Worm (Caenorhabditis elegans) whole organism, late embryonic: ENCODE measurements around the gene C01G12.3.

Experiments used
- C38D4.7 ChIP-seq: fragments of 200-800 bp; sonication (Bioruptor generic); optimal IDR thresholded peaks from 2 replicates; lab custom pipeline; 2018; ENCODE audit warnings: mild to moderate bottlenecking, missing genetic modification characterization, moderate library complexity, missing compliant biosample characterization
- Y22D7AL.16 ChIP-seq: sonication (generic microtip); optimal IDR thresholded peaks from 2 replicates; lab custom pipeline; 2016; ENCODE audit warnings: missing genetic modification characterization, missing compliant biosample characterization
- ama-1 ChIP-seq: fragments of 150-350 bp; optimal IDR thresholded peaks from 2 replicates; lab custom pipeline; 2014
- ceh-19 ChIP-seq: fragments of 200-800 bp; sonication (Bioruptor generic); optimal IDR thresholded peaks from 2 replicates; lab custom pipeline; 2018; ENCODE audit warnings: mild to moderate bottlenecking, missing genetic modification characterization, missing compliant biosample characterization
- ceh-2 ChIP-seq: sonication (generic microtip); optimal IDR thresholded peaks from 2 replicates; lab custom pipeline; 2016; ENCODE audit warnings: missing genotype, missing genetic modification characterization, missing compliant biosample characterization
- ceh-22 ChIP-seq: sonication (generic microtip); optimal IDR thresholded peaks from 2 replicates; lab custom pipeline; 2017; ENCODE audit warnings: missing biosample characterization, missing genetic modification characterization
- ceh-24 ChIP-seq: sonication (generic microtip); optimal IDR thresholded peaks from 2 replicates; lab custom pipeline; 2016; ENCODE audit warnings: mild to moderate bottlenecking, missing genetic modification characterization, missing compliant biosample characterization
- ceh-30 ChIP-seq: fragments of 150-350 bp; optimal IDR thresholded peaks from 2 replicates; lab custom pipeline; 2014; ENCODE audit warnings: missing biosample characterization, missing genetic modification characterization
- ceh-34 ChIP-seq: sonication (generic microtip); optimal IDR thresholded peaks from 2 replicates; lab custom pipeline; 2016; ENCODE audit warnings: mild to moderate bottlenecking, missing genetic modification characterization, missing compliant biosample characterization
- ceh-45 ChIP-seq: fragments of 200-800 bp; sonication (Bioruptor generic); IDR thresholded peaks from 2 replicates; pipeline ENCODE4 v1.3.6; 2022; ENCODE audit warnings: missing genetic modification reagents, missing genetic modification characterization, missing compliant biosample characterization
- ceh-48 ChIP-seq: sonication (generic microtip); optimal IDR thresholded peaks from 2 replicates; lab custom pipeline; 2016; ENCODE audit warnings: missing genetic modification characterization, inconsistent platforms, missing compliant biosample characterization
- ceh-6 ChIP-seq: fragments of 200-800 bp; sonication (Bioruptor generic); optimal IDR thresholded peaks from 2 replicates; lab custom pipeline; 2018; ENCODE audit warnings: mild to moderate bottlenecking, missing genetic modification characterization, missing compliant biosample characterization
- ceh-9 ChIP-seq: sonication (generic microtip); optimal IDR thresholded peaks from 2 replicates; lab custom pipeline; 2016; ENCODE audit warnings: mild to moderate bottlenecking, missing genetic modification characterization, inconsistent platforms, missing compliant biosample characterization
- dve-1 ChIP-seq: sonication (generic microtip); optimal IDR thresholded peaks from 2 replicates; lab custom pipeline; 2017; ENCODE audit warnings: antibody characterized with exemption, mild to moderate bottlenecking, missing genetic modification characterization, missing compliant biosample characterization
- elt-4 ChIP-seq: sonication (generic microtip); optimal IDR thresholded peaks from 2 replicates; lab custom pipeline; 2016; ENCODE audit warnings: missing genetic modification characterization, missing compliant biosample characterization
- ets-4 ChIP-seq: sonication (generic microtip); optimal IDR thresholded peaks from 2 replicates; lab custom pipeline; 2016; ENCODE audit warnings: missing genetic modification characterization, missing compliant biosample characterization
- eyg-1 ChIP-seq: sonication (generic microtip); optimal IDR thresholded peaks from 2 replicates; lab custom pipeline; 2016; ENCODE audit warnings: missing genotype, missing genetic modification characterization, missing compliant biosample characterization
- fax-1 ChIP-seq: sonication (generic microtip); optimal IDR thresholded peaks from 2 replicates; lab custom pipeline; 2016; ENCODE audit warnings: missing genotype, missing genetic modification characterization, missing compliant biosample characterization
- fkh-10 ChIP-seq: fragments of 150-350 bp; optimal IDR thresholded peaks from 2 replicates; lab custom pipeline; 2014; ENCODE audit warnings: missing biosample characterization, missing genetic modification reagents, missing genetic modification characterization
- fkh-6 ChIP-seq: sonication (generic microtip); optimal IDR thresholded peaks from 2 replicates; lab custom pipeline; 2016; ENCODE audit warnings: missing genetic modification characterization, missing compliant biosample characterization
- hlh-13 ChIP-seq: fragments of 200-800 bp; sonication (Bioruptor generic); optimal IDR thresholded peaks from 2 replicates; lab custom pipeline; 2018; ENCODE audit warnings: mild to moderate bottlenecking, missing genetic modification characterization, missing compliant biosample characterization
- hlh-15 ChIP-seq: sonication (generic microtip); optimal IDR thresholded peaks from 2 replicates; lab custom pipeline; 2016; ENCODE audit warnings: missing genetic modification characterization, missing compliant biosample characterization
- hlh-6 ChIP-seq: sonication (generic microtip); optimal IDR thresholded peaks from 2 replicates; lab custom pipeline; 2016; ENCODE audit warnings: missing genotype, missing genetic modification characterization, missing compliant biosample characterization
- madf-2 ChIP-seq: sonication (generic microtip); optimal IDR thresholded peaks from 2 replicates; lab custom pipeline; 2017; ENCODE audit warnings: missing genetic modification characterization, missing compliant biosample characterization
- nhr-232 ChIP-seq: sonication (generic microtip); optimal IDR thresholded peaks from 2 replicates; lab custom pipeline; 2016; ENCODE audit warnings: missing genetic modification characterization, missing compliant biosample characterization
- npax-4 ChIP-seq: sonication (generic microtip); optimal IDR thresholded peaks from 2 replicates; lab custom pipeline; 2016; ENCODE audit warnings: missing genetic modification characterization, missing compliant biosample characterization
- pag-3 ChIP-seq: sonication (generic microtip); optimal IDR thresholded peaks from 2 replicates; lab custom pipeline; 2016; ENCODE audit warnings: missing compliant biosample characterization, missing genetic modification characterization, borderline replicate concordance
- pat-9 ChIP-seq: fragments of 200-800 bp; sonication (Bioruptor generic); optimal IDR thresholded peaks from 2 replicates; lab custom pipeline; 2018; ENCODE audit warnings: mild to moderate bottlenecking, missing genetic modification characterization, moderate library complexity, missing compliant biosample characterization
- pax-1 ChIP-seq: fragments of 150-350 bp; optimal IDR thresholded peaks from 2 replicates; lab custom pipeline; 2014; ENCODE audit warnings: missing biosample characterization, missing genetic modification characterization
- pha-2 ChIP-seq: sonication (generic microtip); optimal IDR thresholded peaks from 2 replicates; lab custom pipeline; 2017; ENCODE audit warnings: mild to moderate bottlenecking, missing genetic modification characterization, missing compliant biosample characterization
- pha-4 ChIP-seq: fragments of 150-350 bp; optimal IDR thresholded peaks from 2 replicates; lab custom pipeline; 2018; ENCODE audit warnings: missing biosample characterization, missing genetic modification reagents, missing genetic modification characterization
- sdc-2 ChIP-seq: sonication (generic microtip); optimal IDR thresholded peaks from 2 replicates; lab custom pipeline; 2016; ENCODE audit warnings: missing genotype, missing genetic modification characterization, missing compliant biosample characterization
- sox-4 ChIP-seq: sonication (generic microtip); optimal IDR thresholded peaks from 2 replicates; lab custom pipeline; 2017; ENCODE audit warnings: mild to moderate bottlenecking, missing genetic modification characterization, inconsistent platforms, missing compliant biosample characterization
- syd-9 ChIP-seq: sonication (generic microtip); optimal IDR thresholded peaks from 2 replicates; lab custom pipeline; 2016; ENCODE audit warnings: mild to moderate bottlenecking, missing genetic modification characterization, moderate library complexity, missing compliant biosample characterization
- tbx-2 ChIP-seq: sonication (generic microtip); optimal IDR thresholded peaks from 2 replicates; lab custom pipeline; 2016; ENCODE audit warnings: missing genetic modification characterization, missing compliant biosample characterization
- tbx-7 ChIP-seq: sonication (generic microtip); optimal IDR thresholded peaks from 2 replicates; lab custom pipeline; 2016; ENCODE audit warnings: missing genotype, missing genetic modification characterization, missing compliant biosample characterization
- ttx-3 ChIP-seq: sonication (generic microtip); optimal IDR thresholded peaks from 2 replicates; lab custom pipeline; 2016; ENCODE audit warnings: missing genetic modification reagents, missing genetic modification characterization, missing compliant biosample characterization
- unc-42 ChIP-seq: sonication (generic microtip); optimal IDR thresholded peaks from 2 replicates; lab custom pipeline; 2016; ENCODE audit warnings: missing genotype, missing genetic modification characterization, missing compliant biosample characterization
- ztf-16 ChIP-seq: sonication (generic microtip); optimal IDR thresholded peaks from 2 replicates; lab custom pipeline; 2017; ENCODE audit warnings: missing genetic modification characterization, missing compliant biosample characterization

C01G12.3 gene

DNA sequence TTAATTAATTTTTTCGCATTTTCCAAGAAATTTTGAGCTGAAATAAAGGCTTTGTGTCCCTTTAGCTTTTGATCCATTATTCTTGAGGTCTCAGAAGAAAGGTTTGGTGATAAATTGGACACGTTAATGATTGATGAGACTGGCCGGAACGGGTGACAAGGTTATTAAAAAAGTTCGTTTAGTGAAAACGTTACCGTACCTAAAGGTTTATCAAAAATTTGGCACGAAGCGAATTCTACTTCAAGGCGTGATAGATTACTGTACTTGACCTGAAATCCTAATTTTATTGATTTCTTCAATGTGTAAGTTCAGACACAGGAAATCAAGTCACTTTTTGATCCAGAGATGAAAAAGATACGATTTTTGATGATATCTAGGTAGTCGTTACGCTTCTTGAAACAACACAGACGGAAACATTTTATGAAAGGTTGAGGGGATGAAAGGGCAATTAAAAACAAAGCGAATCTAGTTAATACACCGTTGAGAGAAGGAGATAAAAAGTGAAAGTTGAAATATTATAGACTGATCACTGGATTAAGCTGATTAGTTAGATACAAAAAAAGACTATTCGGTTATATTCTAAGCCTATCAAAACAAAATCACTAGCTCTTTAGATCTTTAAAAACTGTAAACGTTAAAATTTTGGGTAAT is 28.5 kb upstream of the C01G12.3 start:
- no peak for TF ChIP-seq pha-4 (tag; lab: Kevin White, UChicago)
- no peak for TF ChIP-seq madf-2

ce11 chrII:14609297-14609937 is 27.3 kb upstream of the C01G12.3 start:
- TF ChIP-seq hlh-6 (tag; lab: Kevin White, UChicago) (no peak), tbx-2 (tag; lab: Kevin White, UChicago) (no peak), ceh-24 (tag; lab: Kevin White, UChicago) (no peak), fax-1 (tag; lab: Kevin White, UChicago) (no peak), fkh-6 (no peak), eyg-1 (tag; lab: Kevin White, UChicago) (no peak), ets-4 (no peak), tbx-7 (tag; lab: Kevin White, UChicago) (no peak), ceh-34 (tag; lab: Kevin White, UChicago) (no peak), hlh-13 (GFP tag; lab: Kevin White, UChicago) (no peak), pax-1 (no peak), pag-3 (tag; lab: Kevin White, UChicago) (no peak)

DNA sequence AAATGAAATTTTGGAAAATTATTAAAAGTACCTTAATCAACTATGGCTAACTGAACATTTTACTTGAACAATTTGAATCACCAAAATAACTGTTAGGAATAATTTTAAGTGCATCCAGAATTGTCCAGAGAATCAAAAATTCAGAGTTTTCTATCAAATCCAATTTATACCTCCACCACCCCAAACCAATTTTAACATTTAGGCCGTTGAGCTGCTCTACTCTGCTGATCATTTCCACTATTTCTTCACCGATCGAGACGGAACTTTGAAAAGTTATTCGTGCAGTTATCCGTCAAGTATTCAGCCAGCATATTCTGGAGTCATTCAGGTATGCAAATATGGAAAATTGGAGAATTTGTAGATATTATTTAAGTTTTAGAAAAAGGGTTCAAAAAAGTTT is 26.4 kb upstream of the C01G12.3 start:
- TF ChIP-seq ztf-16 (tag; lab: Kevin White, UChicago) (no peak), ceh-22 (tag; lab: Kevin White, UChicago) (no peak), elt-4 (tag; lab: Kevin White, UChicago) (no peak), ceh-19 (GFP tag; lab: Kevin White, UChicago) (no peak), ceh-48 (tag; lab: Kevin White, UChicago) (no peak), fax-1 (tag; lab: Kevin White, UChicago) (no peak), sox-4 (tag; lab: Kevin White, UChicago) (no peak), ceh-30 (tag; lab: Kevin White, UChicago) (no peak), ceh-6 (GFP tag; lab: Kevin White, UChicago) (no peak), ceh-45 (no peak), C38D4.7 (GFP tag; lab: Kevin White, UChicago) (no peak), fkh-10 (GFP tag; lab: Kevin White, UChicago) (no peak), eyg-1 (tag; lab: Kevin White, UChicago) (no peak), pha-2 (tag; lab: Kevin White, UChicago) (no peak), nhr-232 (tag; lab: Kevin White, UChicago) (no peak), pat-9 (tag; lab: Kevin White, UChicago) (no peak), sdc-2 (tag; lab: Kevin White, UChicago) (no peak)
- TF ChIP-seq, all 69 proteins: peak for 0

DNA sequence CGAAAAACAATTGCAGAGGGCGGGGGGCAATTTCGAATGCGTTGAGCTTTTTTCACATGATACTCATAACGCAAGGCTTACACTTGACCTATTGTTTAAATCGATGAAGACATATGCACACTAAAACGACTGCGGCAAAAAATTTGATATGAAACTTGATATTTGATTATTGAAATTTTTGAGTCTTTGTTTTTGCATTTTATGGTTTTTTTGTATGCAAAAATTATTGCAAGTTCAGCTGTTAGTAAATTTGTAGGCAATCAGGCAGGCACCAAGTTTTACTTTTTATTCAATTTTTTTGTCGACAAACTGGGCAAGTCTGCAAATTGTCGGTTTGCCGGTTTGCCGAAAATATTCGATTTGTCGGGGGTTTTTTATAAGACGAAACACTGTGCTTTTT is 24.1 kb upstream of the C01G12.3 start, which contains the start of gene arl-3:
Gene arl-3, plus strand, starts transcription at position 301 of the 400 bp plus-strand sequence.
- TF ChIP-seq hlh-15 (no peak), sox-4 (tag; lab: Kevin White, UChicago) (no peak), C38D4.7 (GFP tag; lab: Kevin White, UChicago) (no peak), ceh-6 (GFP tag; lab: Kevin White, UChicago) (no peak), ama-1 (lab: Kevin White, UChicago) (no peak), elt-4 (tag; lab: Kevin White, UChicago) (no peak), npax-4 (tag; lab: Kevin White, UChicago) (no peak), ztf-16 (tag; lab: Kevin White, UChicago) (no peak), ets-4 (no peak), syd-9 (tag; lab: Kevin White, UChicago) (no peak), ceh-9 (tag; lab: Kevin White, UChicago) (no peak), unc-42 (tag; lab: Kevin White, UChicago) (no peak), Y22D7AL.16 (no peak), ceh-2 (tag; lab: Kevin White, UChicago) (no peak), sdc-2 (tag; lab: Kevin White, UChicago) (no peak), ttx-3 (tag; lab: Kevin White, UChicago) (no peak), dve-1 (tag; lab: Kevin White, UChicago) (no peak)
